Worm (Caenorhabditis elegans) whole organism, L3 larva: ENCODE data around the gene lec-4.

Experiments
- aly-2 ChIP-seq: fragments of 150-350 bp; optimal IDR thresholded peaks from 2 replicates; lab custom pipeline; 2014; ENCODE audit warnings: missing biosample characterization, missing genetic modification characterization
- ceh-28 ChIP-seq: fragments of 150-350 bp; optimal IDR thresholded peaks from 2 replicates; lab custom pipeline; 2014; ENCODE audit warnings: missing biosample characterization, missing genetic modification reagents, missing genetic modification characterization
- ceh-82 ChIP-seq: fragments of 150-350 bp; optimal IDR thresholded peaks from 2 replicates; lab custom pipeline; 2014; ENCODE audit warnings: missing biosample characterization, missing genetic modification characterization
- ceh-9 ChIP-seq: sonication (generic microtip); optimal IDR thresholded peaks from 2 replicates; lab custom pipeline; 2018; ENCODE audit warnings: missing biosample characterization, missing genetic modification characterization
- daf-12 ChIP-seq: fragments of 150-350 bp; optimal IDR thresholded peaks from 2 replicates; lab custom pipeline; 2014; ENCODE audit warnings: missing biosample characterization, missing genetic modification reagents, missing genetic modification characterization
- egl-27 ChIP-seq: sonication (generic microtip); optimal IDR thresholded peaks from 4 replicates; lab custom pipeline; 2017; ENCODE audit warnings: missing biosample characterization, missing genetic modification reagents, missing genetic modification characterization
- elt-1 ChIP-seq: fragments of 150-350 bp; optimal IDR thresholded peaks from 2 replicates; lab custom pipeline; 2014; ENCODE audit warnings: missing biosample characterization, missing genetic modification characterization
- fos-1 ChIP-seq: fragments of 150-350 bp; optimal IDR thresholded peaks from 2 replicates; lab custom pipeline; 2014; ENCODE audit warnings: missing biosample characterization, missing genetic modification characterization
- jun-1 ChIP-seq: fragments of 150-350 bp; optimal IDR thresholded peaks from 2 replicates; lab custom pipeline; 2014; ENCODE audit warnings: missing biosample characterization, missing genetic modification reagents, missing genetic modification characterization
- lin-15B ChIP-seq: fragments of 150-350 bp; optimal IDR thresholded peaks from 2 replicates; lab custom pipeline; 2014; ENCODE audit warnings: missing biosample characterization, missing genetic modification characterization
- lin-39 ChIP-seq: fragments of 150-350 bp; optimal IDR thresholded peaks from 2 replicates; lab custom pipeline; 2018; ENCODE audit warnings: missing biosample characterization, missing genetic modification reagents, missing genetic modification characterization
- mdl-1 ChIP-seq: fragments of 150-350 bp; optimal IDR thresholded peaks from 2 replicates; lab custom pipeline; 2014; ENCODE audit warnings: missing biosample characterization, missing genetic modification characterization
- nhr-11 ChIP-seq: fragments of 150-350 bp; optimal IDR thresholded peaks from 2 replicates; lab custom pipeline; 2014; ENCODE audit warnings: missing biosample characterization, missing genetic modification characterization
- nhr-12 ChIP-seq: fragments of 150-350 bp; optimal IDR thresholded peaks from 2 replicates; lab custom pipeline; 2014; ENCODE audit warnings: missing biosample characterization, missing genetic modification characterization
- nhr-23 ChIP-seq: fragments of 150-350 bp; optimal IDR thresholded peaks from 2 replicates; lab custom pipeline; 2014; ENCODE audit warnings: missing biosample characterization, missing genetic modification reagents, missing genetic modification characterization
- nhr-28 ChIP-seq: fragments of 150-350 bp; optimal IDR thresholded peaks from 2 replicates; lab custom pipeline; 2014; ENCODE audit warnings: missing biosample characterization, missing genetic modification characterization
- nhr-43 ChIP-seq: sonication (generic microtip); optimal IDR thresholded peaks from 2 replicates; lab custom pipeline; 2016; ENCODE audit warnings: mild to moderate bottlenecking, missing genetic modification characterization, missing compliant biosample characterization; ENCODE audit not compliant: poor library complexity, severe bottlenecking
- pha-4 ChIP-seq: fragments of 150-350 bp; optimal IDR thresholded peaks from 2 replicates; lab custom pipeline; 2014; ENCODE audit warnings: missing biosample characterization, missing genetic modification reagents, missing genetic modification characterization
- skn-1 ChIP-seq: fragments of 150-350 bp; optimal IDR thresholded peaks from 2 replicates; lab custom pipeline; 2014; ENCODE audit warnings: missing biosample characterization, missing genetic modification characterization
- snpc-4 ChIP-seq: fragments of 150-350 bp; optimal IDR thresholded peaks from 2 replicates; lab custom pipeline; 2014; ENCODE audit warnings: missing biosample characterization, missing genetic modification characterization
- unc-39 ChIP-seq: sonication (generic microtip); optimal IDR thresholded peaks from 4 replicates; lab custom pipeline; 2017; ENCODE audit warnings: missing biosample characterization, missing genetic modification characterization
- ztf-4 ChIP-seq: fragments of 150-350 bp; optimal IDR thresholded peaks from 2 replicates; lab custom pipeline; 2014; ENCODE audit warnings: missing biosample characterization, missing genetic modification characterization

The lec-4 gene

DNA sequence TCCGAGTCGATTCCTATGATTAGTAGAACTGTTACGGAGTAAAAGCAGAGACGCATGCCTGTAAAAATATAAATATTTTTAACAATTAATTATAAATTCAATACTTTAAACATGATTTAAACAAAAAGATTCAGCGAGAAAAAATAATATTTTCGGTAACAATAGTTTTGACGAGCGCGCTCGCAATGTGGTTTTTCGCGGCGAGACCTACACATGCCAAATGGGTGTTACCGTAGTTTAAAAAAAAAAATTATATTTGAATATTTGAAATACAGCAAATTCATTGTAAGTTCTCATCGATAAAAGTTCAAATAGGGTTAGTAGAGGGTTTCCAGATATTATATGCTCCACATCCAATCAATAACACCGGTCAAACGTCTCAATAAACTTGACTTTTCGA, 46.7 kb downstream of the lec-4 start, which contains the start of gene gldi-5:
gldi-5 (minus strand) TSS at position 58 of the 400 bp plus-strand sequence.
- TF ChIP-seq pha-4 (tag; lab: Kevin White, UChicago) (no peak), elt-1 (tag; lab: Kevin White, UChicago) (no peak), nhr-28 (no peak), nhr-12 (no peak)

DNA sequence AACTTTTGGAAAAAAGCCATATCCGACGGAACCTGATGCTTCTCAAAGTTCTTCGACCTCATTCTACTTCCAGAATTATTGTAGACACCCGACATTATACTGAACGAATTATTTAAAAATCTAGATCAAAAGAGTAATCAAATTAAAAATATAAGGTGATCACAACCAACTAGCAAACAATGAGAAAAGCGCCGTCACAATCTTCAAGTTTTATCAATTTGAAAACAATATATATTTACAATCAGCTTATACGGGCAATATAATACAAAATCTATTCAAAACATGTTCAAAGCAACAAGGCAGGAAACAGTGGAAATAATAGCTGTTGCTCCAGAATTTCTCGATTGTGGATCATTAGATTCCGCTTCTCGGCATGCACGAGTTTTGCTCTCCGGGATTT, 48.2 kb downstream of the lec-4 start, which contains the start of gene C14B1.12:
C14B1.12 (minus strand) TSS at position 101 of the 400 bp plus-strand sequence.
- no peak for TF ChIP-seq lin-15B
- TF ChIP-seq ceh-9 (tag; lab: Kevin White, UChicago): no peak
- TF ChIP-seq skn-1 (tag; lab: Kevin White, UChicago): no peak
- no peak for TF ChIP-seq egl-27
- TF ChIP-seq jun-1 (tag; lab: Kevin White, UChicago): no peak
- TF ChIP-seq lin-39: no peak
- TF ChIP-seq ceh-28 (tag; lab: Kevin White, UChicago): no peak
- no peak for TF ChIP-seq nhr-43 (tag; lab: Kevin White, UChicago)
- no peak for TF ChIP-seq mdl-1 (tag; lab: Kevin White, UChicago)
- no peak for TF ChIP-seq aly-2
- TF ChIP-seq unc-39: no peak
- TF ChIP-seq ztf-4: no peak
- TF ChIP-seq fos-1 (tag; lab: Kevin White, UChicago): no peak

DNA sequence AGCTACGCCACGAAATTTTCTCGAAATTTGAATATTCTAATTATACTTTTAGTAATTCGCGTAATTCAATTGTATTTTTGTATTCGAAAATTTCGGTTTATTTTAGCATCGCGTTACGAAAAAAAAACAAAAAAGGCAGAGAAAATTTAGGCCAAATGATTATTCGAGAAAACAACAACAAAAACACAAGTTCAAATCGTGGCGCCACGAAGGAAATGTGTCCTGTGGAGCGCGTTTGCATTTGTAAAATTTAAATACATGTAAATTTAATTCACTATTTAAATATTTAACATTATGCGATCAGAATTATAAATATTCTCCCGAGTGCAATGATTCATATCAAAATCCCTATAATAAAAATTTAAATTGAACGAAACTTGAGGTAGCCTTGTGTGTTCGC, 49.4 kb downstream of the lec-4 start:
- no peak for TF ChIP-seq daf-12 (tag; lab: Kevin White, UChicago)
- no peak for TF ChIP-seq lin-39
- no peak for TF ChIP-seq ceh-82
- TF ChIP-seq snpc-4 (tag; lab: Kevin White, UChicago): no peak
- no peak for TF ChIP-seq nhr-11 (tag; lab: Kevin White, UChicago)
- TF ChIP-seq nhr-23 (tag; lab: Kevin White, UChicago): no peak
- no peak for TF ChIP-seq unc-39
- no peak for TF ChIP-seq nhr-28
- TF ChIP-seq ztf-4: no peak
- TF ChIP-seq, all 47 proteins: peak for 0
